Worm (Caenorhabditis elegans) whole organism, L1 larva: ENCODE measurements around the gene mog-4.

Experiments
- F16B12.6 ChIP-seq: fragments of 150-350 bp; optimal IDR thresholded peaks from 2 replicates; lab custom pipeline; 2014; ENCODE audit warnings: missing biosample characterization, missing genetic modification characterization
- Y116A8C.19 ChIP-seq: sonication (generic microtip); optimal IDR thresholded peaks from 2 replicates; lab custom pipeline; 2016; ENCODE audit warnings: missing compliant biosample characterization, missing genetic modification characterization, borderline replicate concordance
- alr-1 ChIP-seq: fragments of 200-800 bp; sonication (Bioruptor generic); optimal IDR thresholded peaks from 2 replicates; lab custom pipeline; 2018; ENCODE audit warnings: borderline replicate concordance, mild to moderate bottlenecking, missing genetic modification characterization, missing compliant biosample characterization
- ceh-8 ChIP-seq: fragments of 200-800 bp; sonication (Bioruptor generic); optimal IDR thresholded peaks from 2 replicates; lab custom pipeline; 2018; ENCODE audit warnings: mild to moderate bottlenecking, missing genetic modification characterization, moderate library complexity, missing compliant biosample characterization
- ceh-90 ChIP-seq: sonication (generic microtip); optimal IDR thresholded peaks from 2 replicates; lab custom pipeline; 2016; ENCODE audit warnings: missing genetic modification characterization, missing compliant biosample characterization
- efl-1 ChIP-seq, 4 experiments: fragments of 150-350 bp; optimal IDR thresholded peaks in 3 of 4; peaks in 1 of 4; 1 replicate in 1 of 4; 2 replicates in 3 of 4; lab custom pipeline; 2014; ENCODE audit warnings: missing biosample characterization in 2 of 4, missing genetic modification characterization in 2 of 4, missing genetic modification reagents in 2 of 4
- egl-13 ChIP-seq: sonication (generic microtip); optimal IDR thresholded peaks from 2 replicates; lab custom pipeline; 2016; ENCODE audit warnings: missing genotype, missing genetic modification reagents, missing genetic modification characterization, missing compliant biosample characterization
- egl-27 ChIP-seq, 2 experiments: fragments of 150-350 bp in 1 of 2; sonication (generic microtip); optimal IDR thresholded peaks; 3 replicates each; lab custom pipeline; 2017 to 2018; ENCODE audit warnings: missing biosample characterization in 2 of 2, missing genetic modification characterization in 2 of 2, missing genetic modification reagents in 2 of 2
- elt-2 ChIP-seq: sonication (generic microtip); optimal IDR thresholded peaks from 2 replicates; lab custom pipeline; 2016; ENCODE audit warnings: missing genetic modification characterization, mild to moderate bottlenecking, inconsistent platforms, missing compliant biosample characterization, missing genetic modification reagents
- ets-5 ChIP-seq: fragments of 200-800 bp; sonication (Bioruptor generic); IDR thresholded peaks from 2 replicates; pipeline ENCODE4 v1.3.6; 2022; ENCODE audit warnings: missing genetic modification characterization, missing compliant biosample characterization
- fkh-10 ChIP-seq: sonication (generic microtip); optimal IDR thresholded peaks from 2 replicates; lab custom pipeline; 2017; ENCODE audit warnings: missing biosample characterization, missing genetic modification reagents, missing genetic modification characterization
- fkh-4 ChIP-seq: sonication (generic microtip); optimal IDR thresholded peaks from 2 replicates; lab custom pipeline; 2016; ENCODE audit warnings: missing compliant biosample characterization, missing genetic modification characterization, borderline replicate concordance
- grh-1 ChIP-seq: fragments of 200-800 bp; sonication (Bioruptor generic); IDR thresholded peaks from 2 replicates; pipeline ENCODE4 v1.3.6; 2022; ENCODE audit warnings: missing genetic modification reagents, missing genetic modification characterization, missing compliant biosample characterization
- hlh-4 ChIP-seq: sonication (generic microtip); optimal IDR thresholded peaks from 2 replicates; lab custom pipeline; 2016; ENCODE audit warnings: mild to moderate bottlenecking, missing genetic modification characterization, missing compliant biosample characterization
- lin-13 ChIP-seq: fragments of 150-350 bp; optimal IDR thresholded peaks from 2 replicates; lab custom pipeline; 2014; ENCODE audit warnings: missing biosample characterization, missing genetic modification reagents, missing genetic modification characterization
- lin-35 ChIP-seq, 2 experiments: fragments of 150-350 bp; optimal IDR thresholded peaks; 2 replicates each; lab custom pipeline; 2014; ENCODE audit warnings: missing biosample characterization in 2 of 2, missing genetic modification characterization in 2 of 2, missing genetic modification reagents in 2 of 2
- lin-39 ChIP-seq: fragments of 150-350 bp; optimal IDR thresholded peaks from 2 replicates; lab custom pipeline; 2014; ENCODE audit warnings: missing biosample characterization, missing genetic modification reagents, missing genetic modification characterization
- lsy-2 ChIP-seq, 2 experiments: fragments of 150-350 bp; optimal IDR thresholded peaks; 2 replicates each; lab custom pipeline; 2014; ENCODE audit warnings: missing biosample characterization in 2 of 2, missing genetic modification characterization in 2 of 2
- mep-1 ChIP-seq: fragments of 150-350 bp; optimal IDR thresholded peaks from 2 replicates; lab custom pipeline; 2014; ENCODE audit warnings: missing biosample characterization, missing genetic modification characterization
- nhr-11 ChIP-seq: fragments of 150-350 bp; optimal IDR thresholded peaks from 2 replicates; lab custom pipeline; 2014; ENCODE audit warnings: missing biosample characterization, missing genetic modification characterization
- nhr-237 ChIP-seq: fragments of 150-350 bp; optimal IDR thresholded peaks from 2 replicates; lab custom pipeline; 2014; ENCODE audit warnings: missing biosample characterization, missing genetic modification characterization
- nhr-77 ChIP-seq: fragments of 150-350 bp; optimal IDR thresholded peaks from 2 replicates; lab custom pipeline; 2014; ENCODE audit warnings: missing biosample characterization, missing genetic modification characterization
- nhr-90 ChIP-seq: sonication (generic microtip); optimal IDR thresholded peaks from 2 replicates; lab custom pipeline; 2016; ENCODE audit warnings: mild to moderate bottlenecking, missing genetic modification characterization, missing compliant biosample characterization; ENCODE audit not compliant: poor library complexity
- pag-3 ChIP-seq: sonication (generic microtip); optimal IDR thresholded peaks from 2 replicates; lab custom pipeline; 2017; ENCODE audit warnings: missing genetic modification characterization, mild to moderate bottlenecking, missing compliant biosample characterization, antibody characterized with exemption, borderline replicate concordance; ENCODE audit not compliant: insufficient read depth
- pqm-1 ChIP-seq: sonication (generic microtip); optimal IDR thresholded peaks from 3 replicates; lab custom pipeline; 2017; ENCODE audit warnings: missing biosample characterization, missing genetic modification characterization
- sox-4 ChIP-seq: sonication (generic microtip); optimal IDR thresholded peaks from 2 replicates; lab custom pipeline; 2016; ENCODE audit warnings: missing genetic modification characterization, missing compliant biosample characterization
- sup-37 ChIP-seq: fragments of 200-800 bp; sonication (Bioruptor generic); optimal IDR thresholded peaks from 2 replicates; lab custom pipeline; 2018; ENCODE audit warnings: mild to moderate bottlenecking, missing genetic modification characterization, missing compliant biosample characterization
- tbx-2 ChIP-seq: sonication (generic microtip); optimal IDR thresholded peaks from 2 replicates; lab custom pipeline; 2016; ENCODE audit warnings: missing genetic modification characterization, missing compliant biosample characterization
- unc-30 ChIP-seq: sonication (generic microtip); optimal IDR thresholded peaks from 2 replicates; lab custom pipeline; 2017; ENCODE audit warnings: missing biosample characterization, missing genetic modification characterization
- unc-98 ChIP-seq: fragments of 200-800 bp; sonication (Bioruptor generic); IDR thresholded peaks from 2 replicates; pipeline ENCODE4 v1.3.6; 2022; ENCODE audit warnings: missing genetic modification characterization, missing compliant biosample characterization
- vab-15 ChIP-seq: sonication (generic microtip); optimal IDR thresholded peaks from 2 replicates; lab custom pipeline; 2017; ENCODE audit warnings: missing genotype, mild to moderate bottlenecking, missing genetic modification characterization, missing compliant biosample characterization
- xbp-1 ChIP-seq: sonication (generic microtip); optimal IDR thresholded peaks from 2 replicates; lab custom pipeline; 2016; ENCODE audit warnings: missing genetic modification characterization, missing compliant biosample characterization
- zip-4 ChIP-seq: fragments of 200-800 bp; sonication (Bioruptor generic); optimal IDR thresholded peaks from 2 replicates; lab custom pipeline; 2018; ENCODE audit warnings: mild to moderate bottlenecking, missing genetic modification characterization, moderate library complexity, missing compliant biosample characterization
- ztf-4 ChIP-seq: fragments of 150-350 bp; optimal IDR thresholded peaks from 2 replicates; lab custom pipeline; 2014; ENCODE audit warnings: missing biosample characterization, missing genetic modification characterization

The mog-4 gene

DNA sequence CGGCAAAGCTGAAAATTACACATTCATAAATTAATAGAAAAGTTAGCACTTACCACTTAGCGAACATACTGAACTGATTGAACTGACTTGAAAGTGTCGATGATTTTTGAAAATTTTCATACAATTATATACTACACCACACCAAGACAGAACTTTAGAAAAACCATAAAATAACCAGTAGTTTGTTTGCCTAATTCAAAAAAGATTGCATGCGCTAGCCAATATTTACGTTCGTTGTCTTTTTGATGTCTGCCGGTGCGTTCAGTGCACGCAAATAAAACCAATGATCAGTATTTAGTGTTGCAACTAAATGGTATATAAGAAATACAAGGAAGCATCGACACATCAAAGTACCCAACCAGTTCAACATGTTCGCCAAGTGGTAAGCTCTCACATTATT, 19.1 kb upstream of the mog-4 start, which contains the start of the genes nspb-8 and nspb-9:
nspb-8 (minus strand) TSS at position 101 of the 400 bp plus-strand sequence.
nspb-9 (plus strand) TSS at position 311 of the 400 bp plus-strand sequence.
- TF ChIP-seq efl-1 (optimal IDR thresholded peaks at IDR 0.05; lab: Kevin White, UChicago) (no peak), efl-1 (GFP tag; optimal IDR thresholded peaks at IDR 0.05 in 1 of 2; lab: Kevin White, UChicago) (peak in 1 of 2 experiments; percentile 62), mep-1 (tag; lab: Kevin White, UChicago) (no peak)
- TF ChIP-seq, all 84 proteins: peak for 1

ce11 chrII:14578716-14579115, 17.3 kb upstream of the mog-4 start, which contains the start of gene C01G12.9:
Gene C01G12.9, plus strand, starts transcription at chrII:14579016.
- TF ChIP-seq efl-1 (optimal IDR thresholded peaks at IDR 0.05; lab: Kevin White, UChicago) (no peak), efl-1 (GFP tag; optimal IDR thresholded peaks at IDR 0.05 in 1 of 2; lab: Kevin White, UChicago) (peak in 1 of 2 experiments; percentile 51), ztf-4 (tag; lab: Kevin White, UChicago) (no peak)

DNA sequence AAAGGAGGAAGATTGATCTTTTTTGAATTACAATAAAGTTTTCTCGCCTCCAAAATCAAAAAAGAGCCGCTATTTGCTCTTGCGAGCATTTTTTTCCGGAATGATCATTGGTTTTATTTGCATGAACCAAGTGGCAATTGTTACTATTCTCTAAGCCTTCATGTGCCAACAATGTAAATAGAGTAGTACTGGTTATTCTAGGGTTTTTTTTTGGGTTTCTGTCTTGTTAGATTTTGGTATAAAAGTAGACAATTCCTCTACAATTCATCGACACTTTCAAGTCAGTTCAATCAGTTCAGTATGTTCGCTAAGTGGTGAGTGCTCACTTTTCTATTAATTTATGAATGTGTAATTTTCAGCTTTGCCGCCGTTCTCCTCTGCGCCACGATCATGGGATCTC, 16.6 kb upstream of the mog-4 start, which contains the start of gene nspb-7:
nspb-7 (plus strand) TSS at position 301 of the 400 bp plus-strand sequence.
- TF ChIP-seq ceh-8 (GFP tag; lab: Kevin White, UChicago), result no peak
- no peak for TF ChIP-seq Y116A8C.19 (tag; lab: Kevin White, UChicago)
- no peak for TF ChIP-seq unc-98 (GFP tag; lab: Robert Waterston, UW)
- no peak for TF ChIP-seq lin-35 (GFP tag; optimal IDR thresholded peaks at IDR 0.05; lab: Kevin White, UChicago)
- TF ChIP-seq fkh-4 (tag; lab: Kevin White, UChicago), result no peak
- TF ChIP-seq unc-30, result no peak
- no peak for TF ChIP-seq nhr-77 (tag; lab: Kevin White, UChicago)
- no peak for TF ChIP-seq pqm-1 (tag; lab: Kevin White, UChicago)
- no peak for TF ChIP-seq sox-4 (tag; lab: Kevin White, UChicago)
- no peak for TF ChIP-seq xbp-1 (tag; lab: Kevin White, UChicago)
- no peak for TF ChIP-seq lin-39 (tag; lab: Kevin White, UChicago)
- no peak for TF ChIP-seq fkh-10 (GFP tag; lab: Kevin White, UChicago)
- TF ChIP-seq nhr-90 (tag; lab: Kevin White, UChicago), result no peak
- TF ChIP-seq hlh-4 (tag; lab: Kevin White, UChicago), result no peak
- TF ChIP-seq tbx-2 (tag; lab: Kevin White, UChicago), result no peak
- TF ChIP-seq sup-37 (GFP tag; lab: Kevin White, UChicago), result no peak
- no peak for TF ChIP-seq nhr-237 (tag; lab: Kevin White, UChicago)
- TF ChIP-seq lsy-2 (tag; optimal IDR thresholded peaks at IDR 0.05; lab: Kevin White, UChicago), result no peak

DNA sequence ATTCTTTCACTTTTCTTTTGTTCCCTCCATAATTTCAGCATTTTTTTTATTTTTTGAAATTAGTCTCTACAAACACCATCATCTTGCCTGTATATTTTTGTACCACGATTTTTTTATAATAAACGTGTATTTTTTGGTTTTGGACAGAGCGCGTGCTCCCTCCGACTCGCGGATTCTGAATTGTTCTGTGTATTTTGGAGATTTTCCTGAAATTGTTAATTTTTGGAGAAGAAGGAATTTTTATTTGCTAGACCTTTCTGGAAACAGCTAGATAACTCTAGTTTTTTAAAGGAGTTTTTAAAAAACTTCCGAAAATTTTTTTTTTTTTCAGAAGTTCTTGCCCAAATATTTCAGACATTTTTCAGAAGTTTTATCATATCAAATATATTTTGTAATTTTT, 15.0 kb upstream of the mog-4 start, which contains the start of gene C01G12.13:
C01G12.13 (plus strand) TSS at position 301 of the 400 bp plus-strand sequence.
- TF ChIP-seq xbp-1 (tag; lab: Kevin White, UChicago) (no peak), pag-3 (tag; lab: Kevin White, UChicago) (no peak), egl-13 (tag; lab: Kevin White, UChicago) (no peak), ets-5 (GFP tag; lab: Robert Waterston, UW) (no peak), vab-15 (tag; lab: Kevin White, UChicago) (no peak), ceh-90 (tag; lab: Kevin White, UChicago) (no peak), lin-13 (no peak), alr-1 (no peak), nhr-237 (tag; lab: Kevin White, UChicago) (no peak), elt-2 (tag; lab: Kevin White, UChicago) (no peak), egl-27 (tag; optimal IDR thresholded peaks at IDR 0.05; lab: Kevin White, UChicago) (no peak), lsy-2 (tag; optimal IDR thresholded peaks at IDR 0.05; lab: Kevin White, UChicago) (no peak), F16B12.6 (no peak), grh-1 (no peak), efl-1 (optimal IDR thresholded peaks at IDR 0.05; lab: Kevin White, UChicago) (no peak), efl-1 (GFP tag; optimal IDR thresholded peaks at IDR 0.05 in 1 of 2; lab: Kevin White, UChicago) (no peak), pqm-1 (tag; lab: Kevin White, UChicago) (no peak), zip-4 (GFP tag; lab: Kevin White, UChicago) (no peak), nhr-11 (tag; lab: Kevin White, UChicago) (no peak)
